Worm (Caenorhabditis elegans): ENCODE measurements around the gene T27E7.3.

DNA sequence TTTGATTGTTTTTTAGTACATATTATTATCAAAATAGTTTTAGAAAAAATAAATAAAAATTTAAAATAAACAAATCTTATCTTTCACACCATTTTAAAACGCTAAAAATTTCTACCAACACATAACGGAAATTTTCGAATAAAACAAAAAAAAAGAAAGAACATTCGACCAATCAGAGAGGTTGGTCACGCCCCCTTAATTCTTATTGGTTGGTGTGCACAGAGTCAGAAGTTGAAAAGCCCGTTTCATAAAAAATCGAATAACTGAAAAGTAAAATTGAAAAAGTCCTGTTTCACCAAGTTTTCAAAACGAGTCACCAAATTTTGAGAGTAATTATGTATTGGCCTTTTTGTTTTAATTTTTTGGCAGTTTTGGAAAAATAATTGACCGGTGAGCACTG, 37.7 kb upstream of the T27E7.3 start:
- no peak for TF ChIP-seq ceh-36 (tag; optimal IDR thresholded peaks at IDR 0.05)
- no peak for TF ChIP-seq tra-4 (tag; optimal IDR thresholded peaks at IDR 0.05)
- no peak for TF ChIP-seq tbx-11 (GFP tag; IDR thresholded peaks at IDR 0.05)
- no peak for TF ChIP-seq ama-1 (optimal IDR thresholded peaks at IDR 0.05)
- no peak for TF ChIP-seq flt-1 (GFP tag; IDR thresholded peaks at IDR 0.05)
- no peak for TF ChIP-seq B0310.2 (tag; optimal IDR thresholded peaks at IDR 0.05)
- no peak for TF ChIP-seq ets-7 (tag; optimal IDR thresholded peaks at IDR 0.05)
- no peak for TF ChIP-seq hmg-4 (GFP tag; optimal IDR thresholded peaks at IDR 0.05)
- no peak for TF ChIP-seq F13C5.2 (tag; optimal IDR thresholded peaks at IDR 0.05)
- TF ChIP-seq scrt-1 (GFP tag; IDR thresholded peaks at IDR 0.05): no peak
- no peak for TF ChIP-seq hnd-1 (tag; optimal IDR thresholded peaks at IDR 0.05)
- no peak for TF ChIP-seq sea-1 (GFP tag; conservative IDR thresholded peaks at IDR 0.05)
- TF ChIP-seq aly-1 (tag; optimal IDR thresholded peaks at IDR 0.05): no peak

Data from whole organism, early embryonic.